Fruit fly (Drosophila melanogaster): Measurements from ENCODE around the gene GstZ2.

The GstZ2 gene

dm6 chr3R:9441996-9442395 is 18.5 kb downstream of the GstZ2 start (continued):
- no peak for TF ChIP-seq MESR4 (GFP tag; optimal IDR thresholded peaks at IDR 0.05)
- TF ChIP-seq CG15073 (GFP tag; optimal IDR thresholded peaks at IDR 0.05): no peak
- TF ChIP-seq croc (GFP tag; conservative IDR thresholded peaks at IDR 0.05): no peak
- TF ChIP-seq sr (GFP tag; IDR thresholded peaks at IDR 0.05): peak; percentile 61; the same call in 1 of the 3 replicates
- TF ChIP-seq sd (tag; optimal IDR thresholded peaks at IDR 0.05): peak; percentile 23
- TF ChIP-seq trem (tag; optimal IDR thresholded peaks at IDR 0.05): no peak
- TF ChIP-seq CG8388 (GFP tag; optimal IDR thresholded peaks at IDR 0.05): no peak
- peak; percentile 32 for TF ChIP-seq sqz (GFP tag; optimal IDR thresholded peaks at IDR 0.05)
- TF ChIP-seq tll (GFP tag; optimal IDR thresholded peaks at IDR 0.05): no peak
- no peak for TF ChIP-seq GATAe (GFP tag; conservative IDR thresholded peaks at IDR 0.05)
- TF ChIP-seq MBD-R2 (GFP tag; IDR thresholded peaks at IDR 0.05): no peak
- TF ChIP-seq Oli (tag; optimal IDR thresholded peaks at IDR 0.05): no peak
- no peak for TF ChIP-seq NfI (GFP tag; optimal IDR thresholded peaks at IDR 0.05)
- no peak for TF ChIP-seq Ada2b (GFP tag; IDR thresholded peaks at IDR 0.05)
- TF ChIP-seq dmrt11E (tag; optimal IDR thresholded peaks at IDR 0.05): no peak
- TF ChIP-seq Ets65A (GFP tag): no peak
- no peak for TF ChIP-seq lbe (GFP tag; optimal IDR thresholded peaks at IDR 0.05)
- no peak for TF ChIP-seq Hr51 (GFP tag; optimal IDR thresholded peaks at IDR 0.05)
- TF ChIP-seq Doc3 (GFP tag; IDR thresholded peaks at IDR 0.05; ENCODE audit: partially characterized antibody): no peak

DNA sequence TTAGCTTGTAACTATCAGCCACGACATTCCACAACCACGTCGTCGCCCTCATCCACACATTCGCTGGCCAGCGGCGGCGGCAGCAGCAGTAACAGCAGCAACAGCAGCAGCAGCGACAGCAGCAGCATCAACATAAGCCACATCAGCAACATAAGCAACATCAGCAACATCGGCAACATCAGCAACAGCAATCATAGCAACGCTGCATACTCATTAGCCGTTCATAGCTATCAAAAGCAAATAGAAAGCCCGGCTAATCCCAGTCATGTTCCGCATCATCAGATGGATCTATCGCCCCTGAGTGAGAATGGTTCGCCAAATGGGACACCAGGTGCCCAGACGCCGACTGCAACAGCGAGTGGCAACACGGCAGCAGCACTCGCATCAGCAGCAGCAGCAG is 19.3 kb downstream of the GstZ2 start:
- no peak for TF ChIP-seq cas (GFP tag; IDR thresholded peaks at IDR 0.05)
- no peak for TF ChIP-seq CG4617 (GFP tag; optimal IDR thresholded peaks at IDR 0.05; ENCODE audit: borderline replicate concordance)
- TF ChIP-seq CG4730 (GFP tag; IDR thresholded peaks at IDR 0.05): 0 out of 2 replicates have a peak, but pooled peaks have one; percentile 11
- TF ChIP-seq CG11504 (tag; optimal IDR thresholded peaks at IDR 0.05): peak; percentile 71
- TF ChIP-seq sr (GFP tag; IDR thresholded peaks at IDR 0.05): 0 out of 3 replicates have a peak, but pooled peaks have one; percentile 10
- peak in 1 of 2 experiments; percentile 46 for TF ChIP-seq Dfd (GFP tag; optimal IDR thresholded peaks at IDR 0.05)

- no peak for TF ChIP-seq CG9215 (GFP tag; IDR thresholded peaks at IDR 0.05)
- no peak for TF ChIP-seq pzg (GFP tag; optimal IDR thresholded peaks at IDR 0.05)
- no peak for TF ChIP-seq amos (GFP tag; IDR thresholded peaks at IDR 0.05; ENCODE audit: partially characterized antibody)
- no peak for TF ChIP-seq peb (GFP tag; IDR thresholded peaks at IDR 0.05)
- TF ChIP-seq sug (tag; optimal IDR thresholded peaks at IDR 0.05): peak; percentile 62
- TF ChIP-seq her (GFP tag; optimal IDR thresholded peaks at IDR 0.05): no peak
- no peak for TF ChIP-seq CG16813 (GFP tag; IDR thresholded peaks at IDR 0.05; ENCODE audit: partially characterized antibody)
- TF ChIP-seq pnt (GFP tag; optimal IDR thresholded peaks at IDR 0.05): no peak
- TF ChIP-seq Deaf1 (tag; optimal IDR thresholded peaks at IDR 0.05): peak; percentile 25
- TF ChIP-seq CG8944 (GFP tag; optimal IDR thresholded peaks at IDR 0.05): no peak
- no peak for TF ChIP-seq tna (GFP tag; IDR thresholded peaks at IDR 0.05; ENCODE audit: partially characterized antibody)
- no peak for TF ChIP-seq NfI (GFP tag; optimal IDR thresholded peaks at IDR 0.05)
- TF ChIP-seq ind (GFP tag; optimal IDR thresholded peaks at IDR 0.05): no peak
- no peak for TF ChIP-seq Atf-2 (GFP tag; optimal IDR thresholded peaks at IDR 0.05)
- TF ChIP-seq Mad (GFP tag; optimal IDR thresholded peaks at IDR 0.05): no peak
- TF ChIP-seq ftz-f1 (GFP tag; optimal IDR thresholded peaks at IDR 0.05): peak; percentile 83
- no peak for TF ChIP-seq wdn (GFP tag; IDR thresholded peaks at IDR 0.05)
- peak; percentile 76; the same call in 3 of the 4 replicates for TF ChIP-seq chinmo (GFP tag; IDR thresholded peaks at IDR 0.05; ENCODE audit: partially characterized antibody)
- TF ChIP-seq CG6689 (GFP tag; IDR thresholded peaks at IDR 0.05): no peak
- no peak for TF ChIP-seq CG8924 (tag; optimal IDR thresholded peaks at IDR 0.05)
- no peak for TF ChIP-seq da (GFP tag; optimal IDR thresholded peaks at IDR 0.05)
- TF ChIP-seq Xrp1 (GFP tag; IDR thresholded peaks at IDR 0.05): no peak
- peak; percentile 45 for TF ChIP-seq Med (GFP tag)
- TF ChIP-seq vfl (GFP tag; optimal IDR thresholded peaks at IDR 0.05): no peak
- TF ChIP-seq CG2129 (GFP tag; IDR thresholded peaks at IDR 0.05; ENCODE audit: partially characterized antibody): no peak
- TF ChIP-seq CG14965 (GFP tag; optimal IDR thresholded peaks at IDR 0.05; ENCODE audit: borderline replicate concordance): no peak
Measured at dm6 chr3R:9437618-9438017, 22.8 kb downstream of the GstZ2 start.
